Fruit fly (Drosophila melanogaster) whole organism: ENCODE measurements around the gene Osi20.

ENCODE experiments used
- Dll ChIP-seq: fragments of >200 bp; optimal IDR thresholded peaks from 2 replicates; lab custom pipeline; 2017
- pan ChIP-seq: fragments of >200 bp; optimal IDR thresholded peaks from 2 replicates; lab custom pipeline; 2017

DNA sequence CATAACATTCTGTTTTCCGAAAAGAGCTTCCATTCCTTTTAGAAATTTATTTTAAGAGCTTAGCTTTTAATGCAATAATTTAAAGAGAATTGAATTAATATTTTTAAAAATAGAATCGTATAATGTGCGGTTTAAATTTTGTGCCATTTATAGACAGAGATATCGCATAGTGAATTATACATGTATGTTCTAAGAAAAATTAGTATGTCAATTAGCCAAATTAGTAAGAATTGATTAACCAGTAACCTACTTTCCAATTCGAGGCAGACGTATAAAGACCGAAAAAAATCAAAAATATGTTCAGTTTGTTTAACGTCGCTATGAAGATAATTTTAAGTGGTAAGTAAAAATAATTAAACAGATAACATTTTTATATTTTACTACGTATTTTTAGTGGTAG lies 30.2 kb upstream of the Osi20 start, which contains the start of gene CG31560:
- no peak for TF ChIP-seq pan (lab: Kevin White, UChicago)
- no peak for TF ChIP-seq Dll (lab: Kevin White, UChicago)
